Worm (Caenorhabditis elegans): ENCODE results near the gene F36H5.9.

DNA sequence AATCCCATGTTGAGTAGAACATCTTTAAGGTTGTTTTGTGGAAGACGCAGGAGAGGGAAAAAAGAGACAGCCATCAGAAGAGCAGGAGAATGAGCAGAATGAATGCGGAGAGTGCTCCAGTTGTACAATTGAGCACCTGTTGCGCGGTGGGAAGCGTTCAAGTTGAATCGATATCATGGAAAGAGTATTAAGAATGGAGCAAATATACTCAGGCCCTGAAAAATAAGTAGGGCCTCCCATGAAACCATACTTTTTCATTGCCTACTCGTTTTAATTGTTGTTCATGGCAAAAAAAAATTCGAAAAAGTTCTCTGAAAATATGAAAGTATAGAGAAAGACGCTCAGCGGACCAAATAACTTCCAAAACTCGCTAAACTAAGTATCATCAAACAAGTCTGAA lies 33.7 kb downstream of the F36H5.9 start, which contains the start of gene fbxb-48:
- TF ChIP-seq sea-2 (GFP tag; optimal IDR thresholded peaks at IDR 0.05): no peak
- TF ChIP-seq lin-39 (tag; optimal IDR thresholded peaks at IDR 0.05): no peak
- TF ChIP-seq ceh-82 (tag; optimal IDR thresholded peaks at IDR 0.05): no peak
- TF ChIP-seq unc-39 (tag; optimal IDR thresholded peaks at IDR 0.05): no peak
- no peak for TF ChIP-seq ama-1 (optimal IDR thresholded peaks at IDR 0.05)
- no peak for TF ChIP-seq aly-2 (tag; optimal IDR thresholded peaks at IDR 0.05)
- TF ChIP-seq mdl-1 (tag; optimal IDR thresholded peaks at IDR 0.05): no peak
- no peak for TF ChIP-seq ZK546.5 (tag; optimal IDR thresholded peaks at IDR 0.05)
- TF ChIP-seq ceh-9 (tag; optimal IDR thresholded peaks at IDR 0.05): no peak
- TF ChIP-seq nhr-237 (tag; optimal IDR thresholded peaks at IDR 0.05): no peak
